Fruit fly (Drosophila melanogaster): ENCODE data around the gene Orp8.

- TF ChIP-seq CG8478 (optimal IDR thresholded peaks at IDR 0.05) (no peak), usp (GFP tag; optimal IDR thresholded peaks at IDR 0.05) (no peak)
These were observed 41.1 kb downstream of the Orp8 start for dm6 chr3R:20350278-20350677.
